Fruit fly (Drosophila melanogaster) whole organism, embryonic: ENCODE results near the gene MED18.

Source experiments
- ATbp ChIP-seq: fragments of 200-800 bp; sonication (Bioruptor generic); optimal IDR thresholded peaks from 2 replicates; lab custom pipeline; 2017; ENCODE audit warnings: missing biosample characterization, mild to moderate bottlenecking, missing genetic modification characterization, missing genetic modification reagents
- B-H1 ChIP-seq: fragments of 200-800 bp; sonication (Bioruptor generic); IDR thresholded peaks from 3 replicates; pipeline ENCODE4 v1.3.6; 2022; ENCODE audit warnings: missing biosample characterization, missing genetic modification characterization
- B-H2 ChIP-seq: fragments of 200-800 bp; sonication (Bioruptor generic); optimal IDR thresholded peaks from 2 replicates; lab custom pipeline; 2018; ENCODE audit warnings: missing biosample characterization, mild to moderate bottlenecking, missing genetic modification characterization
- CG10543 ChIP-seq: fragments of 200-800 bp; sonication (Bioruptor generic); optimal IDR thresholded peaks from 3 replicates; lab custom pipeline; 2017; ENCODE audit warnings: missing biosample characterization, mild to moderate bottlenecking, missing genetic modification characterization, moderate library complexity
- CG14667 ChIP-seq: fragments of 200-800 bp; sonication (Bioruptor generic); IDR thresholded peaks from 2 replicates; pipeline ENCODE4 v1.3.6; 2022; ENCODE audit warnings: missing biosample characterization, missing genetic modification characterization
- CG14710 ChIP-seq: fragments of 200-800 bp; sonication (Bioruptor generic); optimal IDR thresholded peaks from 3 replicates; lab custom pipeline; 2019; ENCODE audit warnings: missing biosample characterization, mild to moderate bottlenecking, missing genetic modification characterization, moderate library complexity
- CG17568 ChIP-seq: fragments of 200-800 bp; sonication (Bioruptor generic); optimal IDR thresholded peaks from 2 replicates; lab custom pipeline; 2018; ENCODE audit warnings: missing biosample characterization, mild to moderate bottlenecking, missing genetic modification characterization, moderate library complexity
- CG18011 ChIP-seq: fragments of 200-800 bp; sonication (Bioruptor generic); optimal IDR thresholded peaks from 2 replicates; lab custom pipeline; 2017; ENCODE audit warnings: missing biosample characterization, missing genetic modification characterization, mild to moderate bottlenecking, moderate library complexity, missing genotype
- CG2199 ChIP-seq: fragments of 200-800 bp; sonication (Bioruptor generic); IDR thresholded peaks from 3 replicates; pipeline ENCODE4 v1.3.6; 2022; ENCODE audit warnings: missing biosample characterization, missing genetic modification characterization
- CG3065 ChIP-seq: fragments of 200-800 bp; sonication (Bioruptor generic); optimal IDR thresholded peaks from 2 replicates; lab custom pipeline; 2016; ENCODE audit warnings: missing biosample characterization, missing genetic modification characterization
- CG31388 ChIP-seq: fragments of 200-800 bp; sonication (Bioruptor generic); optimal IDR thresholded peaks from 2 replicates; lab custom pipeline; 2016; ENCODE audit warnings: missing biosample characterization, missing genetic modification characterization
- CG34224 ChIP-seq: fragments of 200-800 bp; sonication (Bioruptor generic); IDR thresholded peaks from 3 replicates; pipeline ENCODE4 v1.3.6; 2022; ENCODE audit warnings: missing biosample characterization, missing genetic modification characterization; ENCODE audit not compliant: partially characterized antibody
- CG43689 ChIP-seq: fragments of 200-800 bp; sonication (Bioruptor generic); IDR thresholded peaks from 2 replicates; pipeline ENCODE4 v1.3.6; 2022; ENCODE audit warnings: missing biosample characterization, missing genetic modification characterization
- CG4404 ChIP-seq: fragments of 200-800 bp; sonication (Bioruptor generic); IDR thresholded peaks from 2 replicates; pipeline ENCODE4 v1.3.6; 2022; ENCODE audit warnings: missing biosample characterization, missing genetic modification characterization
- CG6254 ChIP-seq: fragments of 200-800 bp; sonication (Bioruptor generic); optimal IDR thresholded peaks from 3 replicates; lab custom pipeline; 2017; ENCODE audit warnings: mild to moderate bottlenecking, missing biosample characterization, missing genetic modification reagents, missing genetic modification characterization
- CG6689 ChIP-seq: fragments of 200-800 bp; sonication (Bioruptor generic); IDR thresholded peaks from 2 replicates; pipeline ENCODE4 v1.3.6; 2022; ENCODE audit warnings: missing biosample characterization, missing genetic modification characterization
- CG6813 ChIP-seq: fragments of 200-800 bp; sonication (Bioruptor generic); optimal IDR thresholded peaks from 2 replicates; lab custom pipeline; 2017; ENCODE audit warnings: missing biosample characterization, missing genetic modification characterization, mild to moderate bottlenecking, moderate library complexity, missing genetic modification reagents
- CG8478 ChIP-seq: fragments of >200 bp; optimal IDR thresholded peaks from 2 replicates; lab custom pipeline; 2018
- CG9609 ChIP-seq: fragments of 200-800 bp; sonication (Bioruptor generic); optimal IDR thresholded peaks from 3 replicates; lab custom pipeline; 2016; ENCODE audit warnings: missing biosample characterization, missing genetic modification characterization
- Chrac-16 ChIP-seq: fragments of 200-800 bp; sonication (Bioruptor generic); optimal IDR thresholded peaks from 3 replicates; lab custom pipeline; 2016; ENCODE audit warnings: missing biosample characterization, missing genetic modification characterization
- Elba2 ChIP-seq: fragments of 200-800 bp; sonication (Bioruptor generic); optimal IDR thresholded peaks from 3 replicates; lab custom pipeline; 2016; ENCODE audit warnings: missing biosample characterization, missing genetic modification characterization
- Ets65A ChIP-seq: fragments of 200-800 bp; sonication (Bioruptor generic); peaks from one replicate; lab custom pipeline; 2016; ENCODE audit warnings: missing biosample characterization, missing genetic modification characterization
- Gug ChIP-seq: fragments of 200-800 bp; sonication (Bioruptor generic); IDR thresholded peaks from 4 replicates; pipeline ENCODE4 v1.3.6; 2022; ENCODE audit warnings: missing biosample characterization, missing genetic modification characterization
- HLH3B ChIP-seq: fragments of 200-800 bp; sonication (Bioruptor generic); IDR thresholded peaks from 2 replicates; pipeline ENCODE4 v1.3.6; 2022; ENCODE audit warnings: missing biosample characterization, missing genetic modification characterization
- Hand ChIP-seq: fragments of 200-800 bp; sonication (Bioruptor generic); optimal IDR thresholded peaks from 2 replicates; lab custom pipeline; 2017; ENCODE audit warnings: mild to moderate bottlenecking, missing biosample characterization, missing genetic modification reagents, missing genetic modification characterization
- HmgD ChIP-seq: fragments of 200-800 bp; sonication (Bioruptor generic); optimal IDR thresholded peaks from 3 replicates; lab custom pipeline; 2016; ENCODE audit warnings: missing biosample characterization, missing genetic modification characterization
- Hr51 ChIP-seq, 2 experiments: fragments of 200-800 bp; sonication (Bioruptor generic); optimal IDR thresholded peaks; 2 replicates in 1 of 2; 3 replicates in 1 of 2; lab custom pipeline; 2016 to 2018; ENCODE audit warnings: missing biosample characterization in 2 of 2, missing genetic modification characterization in 2 of 2, mild to moderate bottlenecking in 1 of 2, moderate library complexity in 1 of 2
- Med ChIP-seq: fragments of 200-800 bp; sonication (Bioruptor generic); peaks from one replicate; lab custom pipeline; 2016; ENCODE audit warnings: missing biosample characterization, missing genetic modification characterization, mild to moderate bottlenecking, inconsistent platforms, moderate library complexity
- Meics ChIP-seq: fragments of 200-800 bp; sonication (Bioruptor generic); optimal IDR thresholded peaks from 2 replicates; lab custom pipeline; 2017; ENCODE audit warnings: missing biosample characterization, mild to moderate bottlenecking, missing genetic modification characterization
- Rfx ChIP-seq: fragments of 200-800 bp; sonication (Bioruptor generic); IDR thresholded peaks from 2 replicates; pipeline ENCODE4 v1.3.6; 2022; ENCODE audit warnings: missing biosample characterization, missing genetic modification characterization
- Stat92E ChIP-seq, 3 experiments: fragments of >200 bp in 2 of 3; fragments of 200-800 bp in 1 of 3; sonication (Bioruptor generic) in 1 of 3; optimal IDR thresholded peaks; 2 replicates each; lab custom pipeline; 2017 to 2019; ENCODE audit warnings: missing biosample characterization in 3 of 3, missing genetic modification characterization in 3 of 3, mild to moderate bottlenecking in 1 of 3, moderate library complexity in 1 of 3
- ap ChIP-seq: fragments of 200-800 bp; sonication (Bioruptor generic); IDR thresholded peaks from 2 replicates; pipeline ENCODE4 v1.3.6; 2022; ENCODE audit warnings: missing biosample characterization, missing genetic modification characterization
- ash1 ChIP-seq: fragments of 200-800 bp; sonication (Bioruptor generic); optimal IDR thresholded peaks from 2 replicates; lab custom pipeline; 2018; ENCODE audit warnings: missing biosample characterization, mild to moderate bottlenecking, missing genetic modification characterization
- br ChIP-seq: fragments of >200 bp; optimal IDR thresholded peaks from 2 replicates; lab custom pipeline; 2017
- cwo ChIP-seq: fragments of 200-800 bp; sonication (Bioruptor generic); optimal IDR thresholded peaks from 3 replicates; lab custom pipeline; 2017; ENCODE audit warnings: missing biosample characterization, missing genetic modification characterization, mild to moderate bottlenecking, moderate library complexity, missing genetic modification reagents
- dysf ChIP-seq: fragments of 200-800 bp; sonication (Bioruptor generic); IDR thresholded peaks from 3 replicates; pipeline ENCODE4 v1.3.6; 2022; ENCODE audit warnings: missing biosample characterization, missing genetic modification characterization
- hkb ChIP-seq, 2 experiments: fragments of 200-800 bp in 1 of 2; fragments of >200 bp in 1 of 2; sonication (Bioruptor generic) in 1 of 2; IDR thresholded peaks in 1 of 2; optimal IDR thresholded peaks in 1 of 2; 2 replicates each; pipeline versions ENCODE4 v1.3.6 to Lab custom; 2017 to 2022; ENCODE audit warnings: missing biosample characterization in 1 of 2, missing genetic modification characterization in 1 of 2
- hth ChIP-seq: fragments of >200 bp; optimal IDR thresholded peaks from 2 replicates; lab custom pipeline; 2017; ENCODE audit warnings: inconsistent platforms
- ind ChIP-seq: fragments of 200-800 bp; sonication (Bioruptor generic); optimal IDR thresholded peaks from 3 replicates; lab custom pipeline; 2016; ENCODE audit warnings: missing biosample characterization, missing genetic modification characterization
- kni ChIP-seq: fragments of 200-800 bp; sonication (Bioruptor generic); optimal IDR thresholded peaks from 3 replicates; lab custom pipeline; 2017; ENCODE audit warnings: mild to moderate bottlenecking, missing biosample characterization, missing genetic modification reagents, missing genetic modification characterization
- knrl ChIP-seq: fragments of 200-800 bp; sonication (Bioruptor generic); IDR thresholded peaks from 3 replicates; pipeline ENCODE4 v1.3.6; 2022; ENCODE audit warnings: missing biosample characterization, missing genetic modification characterization; ENCODE audit not compliant: partially characterized antibody
- nerfin-2 ChIP-seq: fragments of 200-800 bp; sonication (Bioruptor generic); IDR thresholded peaks from 2 replicates; pipeline ENCODE4 v1.3.6; 2022; ENCODE audit warnings: missing biosample characterization, missing genetic modification characterization; ENCODE audit not compliant: partially characterized antibody
- oc ChIP-seq: fragments of 200-800 bp; sonication (Bioruptor generic); optimal IDR thresholded peaks from 2 replicates; lab custom pipeline; 2018; ENCODE audit warnings: missing biosample characterization, mild to moderate bottlenecking, missing genetic modification characterization, moderate library complexity
- pum ChIP-seq: fragments of 200-800 bp; sonication (Bioruptor generic); optimal IDR thresholded peaks from 2 replicates; lab custom pipeline; 2016; ENCODE audit warnings: missing biosample characterization, missing genetic modification characterization
- sr ChIP-seq: fragments of 200-800 bp; sonication (Bioruptor generic); IDR thresholded peaks from 3 replicates; pipeline ENCODE4 v1.3.6; 2022; ENCODE audit warnings: missing biosample characterization, missing genetic modification characterization
- toy ChIP-seq: fragments of 200-800 bp; sonication (Bioruptor generic); IDR thresholded peaks from 2 replicates; pipeline ENCODE4 v1.3.6; 2022; ENCODE audit warnings: missing biosample characterization, missing genetic modification characterization
- trem ChIP-seq: fragments of 200-800 bp; optimal IDR thresholded peaks from 3 replicates; lab custom pipeline; 2019; ENCODE audit warnings: missing biosample characterization, mild to moderate bottlenecking, missing genetic modification characterization, moderate library complexity
- wek ChIP-seq: fragments of 200-800 bp; sonication (Bioruptor generic); optimal IDR thresholded peaks from 3 replicates; lab custom pipeline; 2018; ENCODE audit warnings: missing biosample characterization, mild to moderate bottlenecking, missing genetic modification characterization, moderate library complexity
- wor ChIP-seq: fragments of 200-800 bp; sonication (Bioruptor generic); IDR thresholded peaks from 2 replicates; pipeline ENCODE4 v1.3.6; 2022; ENCODE audit warnings: missing biosample characterization, missing genetic modification characterization
- zen ChIP-seq: fragments of 200-800 bp; sonication (Bioruptor generic); optimal IDR thresholded peaks from 3 replicates; lab custom pipeline; 2018; ENCODE audit warnings: missing biosample characterization, mild to moderate bottlenecking, missing genetic modification characterization, moderate library complexity

Gene MED18

DNA sequence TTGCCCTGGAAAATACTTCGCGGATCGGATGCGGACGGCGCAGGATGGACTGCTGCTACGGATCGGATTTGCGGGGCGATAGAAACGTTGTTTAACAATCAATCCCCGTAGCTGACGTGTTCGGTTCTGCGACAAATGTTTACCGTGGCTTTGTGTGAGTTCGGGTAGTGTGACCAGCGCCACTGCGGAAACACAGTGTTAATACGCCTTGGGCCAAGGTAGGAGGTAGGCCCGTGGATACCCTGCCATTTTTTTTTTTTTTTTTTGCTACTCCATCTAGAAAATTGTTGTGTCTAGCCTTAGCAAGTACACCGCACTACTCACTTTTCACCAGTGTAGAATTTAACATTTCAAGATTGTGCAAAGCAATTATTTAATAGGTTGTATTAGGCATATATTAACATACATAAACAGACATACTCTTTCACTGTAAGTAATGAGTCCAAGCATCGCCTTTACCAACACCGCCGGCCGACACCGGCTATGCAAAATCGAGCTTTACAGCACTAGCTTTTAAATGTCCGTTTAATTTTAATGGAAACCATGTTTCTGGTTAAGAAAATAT is 4.0 kb upstream of the MED18 start, which contains the start of gene deltaCOP (continued):
- peak; percentile 45 for TF ChIP-seq trem
- TF ChIP-seq CG17568, result no peak
- TF ChIP-seq CG3065 (GFP tag; lab: Kevin White, UChicago), result peak; percentile 74
- TF ChIP-seq CG14710, result peak; percentile 64
- peak; percentile 80 for TF ChIP-seq CG4404
- peak; percentile 37 for TF ChIP-seq wek (GFP tag; lab: Kevin White, UChicago)
- peak; percentile 62 for TF ChIP-seq CG14667 (GFP tag; lab: Robert Waterston, UW)
- TF ChIP-seq kni (GFP tag; lab: Kevin White, UChicago), result peak; percentile 32
- TF ChIP-seq CG10543 (GFP tag; lab: Kevin White, UChicago), result peak; percentile 79
- TF ChIP-seq ind (GFP tag; lab: Kevin White, UChicago), result peak; percentile 90
- peak; percentile 51; the same call in 1 of the 2 replicates for TF ChIP-seq CG43689 (GFP tag; lab: Robert Waterston, UW)
- TF ChIP-seq Hr51 (GFP tag; optimal IDR thresholded peaks at IDR 0.05; lab: Kevin White, UChicago), result peak; percentile 75 to 88
- TF ChIP-seq ATbp, result no peak
- TF ChIP-seq wor (GFP tag; lab: Robert Waterston, UW), result peak; percentile 75
- TF ChIP-seq Hand (GFP tag; lab: Kevin White, UChicago), result peak; percentile 13
- TF ChIP-seq dysf (GFP tag; lab: Robert Waterston, UW), result peak; percentile 90
- no peak for TF ChIP-seq nerfin-2 (GFP tag; lab: Robert Waterston, UW)
- TF ChIP-seq ash1 (GFP tag; lab: Kevin White, UChicago), result no peak
- peak; percentile 51 for TF ChIP-seq CG6813
- no peak for TF ChIP-seq hth (lab: Kevin White, UChicago)
- TF ChIP-seq Meics, result peak; percentile 81
- peak; percentile 66 for TF ChIP-seq hkb (optimal IDR thresholded peaks at IDR 0.05; lab: Kevin White, UChicago)
- peak; percentile 67 for TF ChIP-seq hkb (GFP tag; IDR thresholded peaks at IDR 0.05; lab: Robert Waterston, UW)
- TF ChIP-seq CG34224 (GFP tag; lab: Robert Waterston, UW), result peak; percentile 23; the same call in 2 of the 3 replicates
- TF ChIP-seq Gug (GFP tag; lab: Robert Waterston, UW), result peak; percentile 86
- peak; percentile 99 for TF ChIP-seq Ets65A (GFP tag; lab: Kevin White, UChicago)
- TF ChIP-seq cwo (GFP tag; lab: Kevin White, UChicago), result peak; percentile 65
- TF ChIP-seq CG2199 (GFP tag; lab: Robert Waterston, UW), result no peak
- TF ChIP-seq Rfx (GFP tag; lab: Robert Waterston, UW), result peak; percentile 89
- TF ChIP-seq CG8478, result no peak
- peak; percentile 60; the same call in 1 of the 2 replicates for TF ChIP-seq toy (GFP tag; lab: Robert Waterston, UW)
- TF ChIP-seq HLH3B (GFP tag; lab: Robert Waterston, UW), result peak; percentile 70
- peak; percentile 95 for TF ChIP-seq CG9609 (GFP tag; lab: Kevin White, UChicago)
- TF ChIP-seq B-H1 (GFP tag; lab: Robert Waterston, UW), result peak; percentile 63; the same call in 2 of the 3 replicates
- TF ChIP-seq sr (GFP tag; lab: Robert Waterston, UW), result no peak
- TF ChIP-seq knrl, result peak; percentile 40; the same call in 1 of the 3 replicates
- TF ChIP-seq CG6254 (GFP tag; lab: Kevin White, UChicago), result peak; percentile 43
- peak; percentile 97 for TF ChIP-seq Med (GFP tag; lab: Kevin White, UChicago)
- peak; percentile 87 for TF ChIP-seq Chrac-16
- TF ChIP-seq Elba2 (GFP tag; lab: Kevin White, UChicago), result peak; percentile 31
- no peak for TF ChIP-seq Stat92E (GFP tag; optimal IDR thresholded peaks at IDR 0.05; lab: Kevin White, UChicago)
- TF ChIP-seq zen, result peak; percentile 59
- TF ChIP-seq oc (tag; lab: Kevin White, UChicago), result peak; percentile 36
- TF ChIP-seq pum, result peak; percentile 89
- no peak for TF ChIP-seq br (lab: Kevin White, UChicago)
- TF ChIP-seq ap, result peak; percentile 57; the same call in 1 of the 2 replicates
- peak; percentile 61 for TF ChIP-seq B-H2 (GFP tag; lab: Kevin White, UChicago)
- TF ChIP-seq CG6689, result peak; percentile 83
- peak; percentile 92 for TF ChIP-seq HmgD (GFP tag; lab: Kevin White, UChicago)
- TF ChIP-seq CG18011 (GFP tag; lab: Kevin White, UChicago), result peak; percentile 55
- peak; percentile 77 for TF ChIP-seq CG31388 (GFP tag; lab: Kevin White, UChicago)
